Fruit fly (Drosophila melanogaster): ENCODE results near the gene CG32213.

- TF ChIP-seq CG1233 (GFP tag; optimal IDR thresholded peaks at IDR 0.05): no peak
- TF ChIP-seq CG7745 (tag; optimal IDR thresholded peaks at IDR 0.05): no peak
- TF ChIP-seq CG8281 (tag; optimal IDR thresholded peaks at IDR 0.05): no peak
- no peak for TF ChIP-seq B-H1 (GFP tag; IDR thresholded peaks at IDR 0.05)
- no peak for TF ChIP-seq slou (GFP tag; optimal IDR thresholded peaks at IDR 0.05)
- no peak for TF ChIP-seq gem (tag; optimal IDR thresholded peaks at IDR 0.05)
- TF ChIP-seq Poxn (GFP tag; IDR thresholded peaks at IDR 0.05): no peak
- no peak for TF ChIP-seq H2.0 (GFP tag; IDR thresholded peaks at IDR 0.05)
Observed at dm6 chr3L:19525736-19526135, 50.1 kb downstream of the CG32213 start.

Data from whole organism, embryonic.